Fruit fly (Drosophila melanogaster) whole organism, embryonic: ENCODE data around the gene CG8507.

Source experiments
- BEAF-32 ChIP-seq: fragments of 200-800 bp; sonication (Bioruptor generic); optimal IDR thresholded peaks from 3 replicates; lab custom pipeline; 2017; ENCODE audit warnings: missing biosample characterization, missing genetic modification characterization, mild to moderate bottlenecking, moderate library complexity, missing genetic modification reagents
- Bgb ChIP-seq: fragments of 200-800 bp; sonication (Bioruptor generic); IDR thresholded peaks from 2 replicates; pipeline ENCODE4 v1.3.6; 2022; ENCODE audit warnings: missing biosample characterization, missing genetic modification characterization; ENCODE audit not compliant: partially characterized antibody
- CG10147 ChIP-seq: fragments of 200-800 bp; sonication (Bioruptor generic); optimal IDR thresholded peaks from 2 replicates; lab custom pipeline; 2019; ENCODE audit warnings: missing biosample characterization, mild to moderate bottlenecking, missing genetic modification characterization, moderate library complexity
- CG10543 ChIP-seq: fragments of 200-800 bp; sonication (Bioruptor generic); optimal IDR thresholded peaks from 3 replicates; lab custom pipeline; 2017; ENCODE audit warnings: missing biosample characterization, mild to moderate bottlenecking, missing genetic modification characterization, moderate library complexity
- CG10654 ChIP-seq: fragments of 200-800 bp; sonication (Bioruptor generic); optimal IDR thresholded peaks from 2 replicates; lab custom pipeline; 2016; ENCODE audit warnings: missing biosample characterization, missing genetic modification characterization
- CG10959 ChIP-seq: fragments of 200-800 bp; sonication (Bioruptor generic); IDR thresholded peaks from 2 replicates; pipeline ENCODE4 v1.3.6; 2022; ENCODE audit warnings: missing biosample characterization, missing genetic modification characterization
- CG12769 ChIP-seq: fragments of 200-800 bp; sonication (Bioruptor generic); optimal IDR thresholded peaks from 2 replicates; lab custom pipeline; 2019; ENCODE audit warnings: missing biosample characterization, mild to moderate bottlenecking, missing genetic modification characterization, moderate library complexity
- CG14441 ChIP-seq: fragments of 200-800 bp; sonication (Bioruptor generic); IDR thresholded peaks from 2 replicates; pipeline ENCODE4 v1.3.6; 2022; ENCODE audit warnings: missing biosample characterization, missing genetic modification characterization
- CG14710 ChIP-seq: fragments of 200-800 bp; sonication (Bioruptor generic); optimal IDR thresholded peaks from 3 replicates; lab custom pipeline; 2019; ENCODE audit warnings: missing biosample characterization, mild to moderate bottlenecking, missing genetic modification characterization, moderate library complexity
- CG14860 ChIP-seq: fragments of 200-800 bp; sonication (Bioruptor generic); IDR thresholded peaks from 3 replicates; pipeline ENCODE4 v1.3.6; 2022; ENCODE audit warnings: missing biosample characterization, missing genetic modification characterization; ENCODE audit not compliant: partially characterized antibody
- CG17359 ChIP-seq: fragments of 200-800 bp; sonication (Bioruptor generic); optimal IDR thresholded peaks from 3 replicates; lab custom pipeline; 2018; ENCODE audit warnings: missing biosample characterization, mild to moderate bottlenecking, missing genetic modification characterization, moderate library complexity
- CG17361 ChIP-seq: fragments of 200-800 bp; sonication (Bioruptor generic); IDR thresholded peaks from 3 replicates; pipeline ENCODE4 v1.3.6; 2022; ENCODE audit warnings: missing biosample characterization, missing genetic modification characterization
- CG17612 ChIP-seq: fragments of 200-800 bp; sonication (Bioruptor generic); IDR thresholded peaks from 2 replicates; pipeline ENCODE4 v1.3.6; 2022; ENCODE audit warnings: missing biosample characterization, missing genetic modification characterization
- CG17829 ChIP-seq: fragments of 200-800 bp; optimal IDR thresholded peaks from 2 replicates; lab custom pipeline; 2019; ENCODE audit warnings: missing biosample characterization, mild to moderate bottlenecking, missing genetic modification characterization, moderate library complexity
- CG2129 ChIP-seq: fragments of 200-800 bp; sonication (Bioruptor generic); IDR thresholded peaks from 2 replicates; pipeline ENCODE4 v1.3.6; 2022; ENCODE audit warnings: missing biosample characterization, missing genetic modification characterization; ENCODE audit not compliant: partially characterized antibody
- CG2875 ChIP-seq: fragments of 200-800 bp; sonication (Bioruptor generic); optimal IDR thresholded peaks from 2 replicates; lab custom pipeline; 2017; ENCODE audit warnings: missing biosample characterization, mild to moderate bottlenecking, missing genetic modification characterization, missing genetic modification reagents
- CG34376 ChIP-seq: fragments of 200-800 bp; sonication (Bioruptor generic); optimal IDR thresholded peaks from 2 replicates; lab custom pipeline; 2018; ENCODE audit warnings: missing biosample characterization, mild to moderate bottlenecking, missing genetic modification characterization
- CG4282 ChIP-seq: fragments of 200-800 bp; sonication (Bioruptor generic); optimal IDR thresholded peaks from 2 replicates; lab custom pipeline; 2016; ENCODE audit warnings: missing biosample characterization, missing genetic modification characterization
- CG4730 ChIP-seq: fragments of 200-800 bp; sonication (Bioruptor generic); IDR thresholded peaks from 2 replicates; pipeline ENCODE4 v1.3.6; 2022; ENCODE audit warnings: missing biosample characterization, missing genetic modification characterization
- CG4820 ChIP-seq: fragments of 200-800 bp; sonication (Bioruptor generic); optimal IDR thresholded peaks from 3 replicates; lab custom pipeline; 2016; ENCODE audit warnings: missing biosample characterization, missing genetic modification characterization
- CG6813 ChIP-seq: fragments of 200-800 bp; sonication (Bioruptor generic); optimal IDR thresholded peaks from 2 replicates; lab custom pipeline; 2017; ENCODE audit warnings: missing biosample characterization, missing genetic modification characterization, mild to moderate bottlenecking, moderate library complexity, missing genetic modification reagents
- CG8290 ChIP-seq, 3 experiments: fragments of 200-800 bp; sonication (Bioruptor generic); optimal IDR thresholded peaks; 2 replicates each; lab custom pipeline; 2016 to 2019; ENCODE audit warnings: missing biosample characterization in 3 of 3, missing genetic modification characterization in 3 of 3, mild to moderate bottlenecking in 2 of 3, moderate library complexity in 1 of 3
- CG8478 ChIP-seq: fragments of >200 bp; optimal IDR thresholded peaks from 2 replicates; lab custom pipeline; 2018
- Camta ChIP-seq: fragments of 200-800 bp; sonication (Bioruptor generic); optimal IDR thresholded peaks from 2 replicates; lab custom pipeline; 2016; ENCODE audit warnings: missing biosample characterization, missing genetic modification characterization
- CoRest ChIP-seq: fragments of 200-800 bp; sonication (Bioruptor generic); optimal IDR thresholded peaks from 3 replicates; lab custom pipeline; 2018; ENCODE audit warnings: missing biosample characterization, mild to moderate bottlenecking, missing genetic modification characterization, moderate library complexity
- Doc2 ChIP-seq: fragments of 200-800 bp; sonication (Bioruptor generic); IDR thresholded peaks from 2 replicates; pipeline ENCODE4 v1.3.6; 2022; ENCODE audit warnings: missing biosample characterization, missing genetic modification characterization
- Hr3 ChIP-seq: fragments of 200-800 bp; sonication (Bioruptor generic); optimal IDR thresholded peaks from 3 replicates; lab custom pipeline; 2016; ENCODE audit warnings: missing biosample characterization, missing genetic modification characterization
- Hr51 ChIP-seq, 2 experiments: fragments of 200-800 bp; sonication (Bioruptor generic); optimal IDR thresholded peaks; 2 replicates in 1 of 2; 3 replicates in 1 of 2; lab custom pipeline; 2016 to 2018; ENCODE audit warnings: missing biosample characterization in 2 of 2, missing genetic modification characterization in 2 of 2, mild to moderate bottlenecking in 1 of 2, moderate library complexity in 1 of 2
- Hsf ChIP-seq: fragments of 200-800 bp; sonication (Bioruptor generic); optimal IDR thresholded peaks from 3 replicates; lab custom pipeline; 2016; ENCODE audit warnings: missing biosample characterization, missing genetic modification characterization
- Nf-YA ChIP-seq: fragments of 200-800 bp; sonication (Bioruptor generic); IDR thresholded peaks from 2 replicates; pipeline ENCODE4 v1.3.6; 2022; ENCODE audit warnings: missing biosample characterization, missing genetic modification characterization
- ase ChIP-seq: fragments of 200-800 bp; sonication (Bioruptor generic); IDR thresholded peaks from 3 replicates; pipeline ENCODE4 v1.3.6; 2022; ENCODE audit warnings: missing biosample characterization, missing genetic modification characterization
- cg ChIP-seq: fragments of 200-800 bp; sonication (Bioruptor generic); optimal IDR thresholded peaks from 3 replicates; lab custom pipeline; 2019; ENCODE audit warnings: missing biosample characterization, mild to moderate bottlenecking, missing genetic modification characterization, moderate library complexity
- chif ChIP-seq, 2 experiments: fragments of 200-800 bp; sonication (Bioruptor generic); optimal IDR thresholded peaks; 3 replicates each; lab custom pipeline; 2016; ENCODE audit warnings: missing biosample characterization in 2 of 2, missing genetic modification characterization in 2 of 2
- crol ChIP-seq: fragments of 200-800 bp; sonication (Bioruptor generic); IDR thresholded peaks from 2 replicates; pipeline ENCODE4 v1.3.6; 2022; ENCODE audit warnings: missing biosample characterization, missing genetic modification characterization
- danr ChIP-seq: fragments of 200-800 bp; sonication (Bioruptor generic); IDR thresholded peaks from 2 replicates; pipeline ENCODE4 v1.3.6; 2022; ENCODE audit warnings: missing biosample characterization, missing genetic modification characterization
- gcm ChIP-seq: fragments of 200-800 bp; sonication (Bioruptor generic); optimal IDR thresholded peaks from 2 replicates; lab custom pipeline; 2019; ENCODE audit warnings: missing biosample characterization, mild to moderate bottlenecking, missing genetic modification characterization, moderate library complexity
- her ChIP-seq: fragments of 200-800 bp; sonication (Bioruptor generic); optimal IDR thresholded peaks from 2 replicates; lab custom pipeline; 2016; ENCODE audit warnings: missing biosample characterization, missing genetic modification characterization
- inv ChIP-seq: fragments of 200-800 bp; sonication (Bioruptor generic); IDR thresholded peaks from 2 replicates; pipeline ENCODE4 v1.3.6; 2022; ENCODE audit warnings: missing biosample characterization, missing genetic modification characterization; ENCODE audit not compliant: partially characterized antibody
- kni ChIP-seq: fragments of 200-800 bp; sonication (Bioruptor generic); optimal IDR thresholded peaks from 3 replicates; lab custom pipeline; 2017; ENCODE audit warnings: mild to moderate bottlenecking, missing biosample characterization, missing genetic modification reagents, missing genetic modification characterization
- nmo ChIP-seq: fragments of 200-800 bp; sonication (Bioruptor generic); optimal IDR thresholded peaks from 2 replicates; lab custom pipeline; 2018; ENCODE audit warnings: missing biosample characterization, mild to moderate bottlenecking, missing genetic modification characterization, moderate library complexity
- pita ChIP-seq: fragments of 200-800 bp; sonication (Bioruptor generic); optimal IDR thresholded peaks from 2 replicates; lab custom pipeline; 2017; ENCODE audit warnings: missing biosample characterization, mild to moderate bottlenecking, missing genetic modification characterization
- row ChIP-seq: fragments of 200-800 bp; sonication (Bioruptor generic); IDR thresholded peaks from 3 replicates; pipeline ENCODE4 v1.3.6; 2022; ENCODE audit warnings: missing biosample characterization, missing genetic modification characterization
- sob ChIP-seq: fragments of 200-800 bp; sonication (Bioruptor generic); IDR thresholded peaks from 2 replicates; pipeline ENCODE4 v1.3.6; 2022; ENCODE audit warnings: missing biosample characterization, missing genetic modification characterization
- trem ChIP-seq: fragments of 200-800 bp; optimal IDR thresholded peaks from 3 replicates; lab custom pipeline; 2019; ENCODE audit warnings: missing biosample characterization, mild to moderate bottlenecking, missing genetic modification characterization, moderate library complexity
- vnd ChIP-seq: fragments of 200-800 bp; sonication (Bioruptor generic); IDR thresholded peaks from 3 replicates; pipeline ENCODE4 v1.3.6; 2022; ENCODE audit warnings: missing biosample characterization, missing genetic modification characterization; ENCODE audit not compliant: partially characterized antibody
- vvl ChIP-seq: fragments of 200-800 bp; sonication (Bioruptor generic); IDR thresholded peaks from 2 replicates; pipeline ENCODE4 v1.3.6; 2022; ENCODE audit warnings: missing biosample characterization, missing genetic modification characterization
- wek ChIP-seq: fragments of 200-800 bp; sonication (Bioruptor generic); optimal IDR thresholded peaks from 3 replicates; lab custom pipeline; 2018; ENCODE audit warnings: missing biosample characterization, mild to moderate bottlenecking, missing genetic modification characterization, moderate library complexity
- zfh1 ChIP-seq: fragments of 200-800 bp; sonication (Bioruptor generic); IDR thresholded peaks from 3 replicates; pipeline ENCODE4 v1.3.6; 2022; ENCODE audit warnings: missing biosample characterization, missing genetic modification characterization

Gene CG8507

dm6 chr3R:9747272-9747874, 43.9 kb upstream of the CG8507 start, which contains the start of gene CG12948 (continued):
- TF ChIP-seq wek (GFP tag; lab: Kevin White, UChicago), result no peak
- TF ChIP-seq CG4820 (GFP tag; lab: Kevin White, UChicago), result peak; percentile 46
- TF ChIP-seq cg (GFP tag; lab: Kevin White, UChicago), result no peak
- peak; percentile 58 for TF ChIP-seq CoRest (tag; lab: Kevin White, UChicago)
- no peak for TF ChIP-seq CG10654 (GFP tag; lab: Kevin White, UChicago)
- no peak for TF ChIP-seq CG6813 (GFP tag; lab: Kevin White, UChicago)
- TF ChIP-seq CG14710 (tag; lab: Kevin White, UChicago), result peak; percentile 48
- peak; percentile 63 for TF ChIP-seq CG34376 (GFP tag; lab: Kevin White, UChicago)
- peak; percentile 22 for TF ChIP-seq Hr3 (GFP tag; lab: Kevin White, UChicago)
- peak; percentile 81 for TF ChIP-seq inv (GFP tag; lab: Robert Waterston, UW)
- no peak for TF ChIP-seq CG4282 (GFP tag; lab: Kevin White, UChicago)
- peak; percentile 95 for TF ChIP-seq row (GFP tag; lab: Robert Waterston, UW)
- TF ChIP-seq Bgb (GFP tag; lab: Robert Waterston, UW), result peak; percentile 78
- TF ChIP-seq CG12769, result peak; percentile 56
- TF ChIP-seq Camta (GFP tag; lab: Kevin White, UChicago), result peak; percentile 48
- no peak for TF ChIP-seq CG10147 (GFP tag; lab: Kevin White, UChicago)
- TF ChIP-seq CG14860 (GFP tag; lab: Robert Waterston, UW), result peak; percentile 78; the same call in 2 of the 3 replicates
- TF ChIP-seq Hr51 (GFP tag; optimal IDR thresholded peaks at IDR 0.05; lab: Kevin White, UChicago), result peak in 1 of 2 experiments; percentile 36
- TF ChIP-seq ase (GFP tag; lab: Robert Waterston, UW), result no peak
- no peak for TF ChIP-seq gcm (GFP tag; lab: Kevin White, UChicago)
- TF ChIP-seq CG17829 (tag; lab: Kevin White, UChicago), result peak; percentile 57
- TF ChIP-seq Nf-YA (GFP tag; lab: Robert Waterston, UW), result no peak
- peak in 1 of 2 experiments; percentile 63 for TF ChIP-seq chif (GFP tag; optimal IDR thresholded peaks at IDR 0.05; lab: Kevin White, UChicago)
- TF ChIP-seq zfh1 (GFP tag; lab: Robert Waterston, UW), result no peak; the same call in 2 of the 3 replicates
- 0 out of 2 replicates have a peak, but pooled peaks have one; percentile 10 for TF ChIP-seq CG14441 (GFP tag; lab: Robert Waterston, UW)
- TF ChIP-seq CG17361 (GFP tag; lab: Robert Waterston, UW), result no peak; the same call in 1 of the 3 replicates
- TF ChIP-seq CG10543 (GFP tag; lab: Kevin White, UChicago), result peak; percentile 62
- peak; percentile 56 for TF ChIP-seq trem (tag; lab: Kevin White, UChicago)
- no peak for TF ChIP-seq CG17612
- TF ChIP-seq her (GFP tag; lab: Kevin White, UChicago), result peak; percentile 41
- TF ChIP-seq pita (GFP tag; lab: Kevin White, UChicago), result no peak
- no peak for TF ChIP-seq CG4730 (GFP tag; lab: Robert Waterston, UW)
- peak; percentile 8 for TF ChIP-seq CG8290 (GFP tag; optimal IDR thresholded peaks at IDR 0.05; lab: Kevin White, UChicago)
- TF ChIP-seq CG8290 (tag; optimal IDR thresholded peaks at IDR 0.05; lab: Kevin White, UChicago), result no peak
- TF ChIP-seq danr (GFP tag; lab: Robert Waterston, UW), result no peak
- TF ChIP-seq nmo (GFP tag; lab: Kevin White, UChicago), result peak; percentile 49
- TF ChIP-seq vnd (GFP tag; lab: Robert Waterston, UW), result peak; percentile 86
- TF ChIP-seq CG8478 (lab: Kevin White, UChicago), result no peak
- peak; percentile 39 for TF ChIP-seq CG17359 (tag; lab: Kevin White, UChicago)
- peak; percentile 11 for TF ChIP-seq CG2875 (GFP tag; lab: Kevin White, UChicago)
- peak; percentile 54 for TF ChIP-seq kni
- no peak for TF ChIP-seq Doc2 (GFP tag; lab: Robert Waterston, UW)
- TF ChIP-seq sob (GFP tag; lab: Robert Waterston, UW), result peak; percentile 60
- TF ChIP-seq CG2129 (GFP tag; lab: Robert Waterston, UW), result peak; percentile 92
- peak; percentile 69 for TF ChIP-seq vvl (GFP tag; lab: Robert Waterston, UW)
- TF ChIP-seq crol (GFP tag; lab: Robert Waterston, UW), result no peak
- TF ChIP-seq CG10959 (GFP tag; lab: Robert Waterston, UW), result no peak
- TF ChIP-seq Hsf, result peak; percentile 54
- peak; percentile 89 for TF ChIP-seq BEAF-32 (GFP tag; lab: Kevin White, UChicago)
